Worm (Caenorhabditis elegans): ENCODE results near the gene C54F6.3.

The C54F6.3 gene

DNA sequence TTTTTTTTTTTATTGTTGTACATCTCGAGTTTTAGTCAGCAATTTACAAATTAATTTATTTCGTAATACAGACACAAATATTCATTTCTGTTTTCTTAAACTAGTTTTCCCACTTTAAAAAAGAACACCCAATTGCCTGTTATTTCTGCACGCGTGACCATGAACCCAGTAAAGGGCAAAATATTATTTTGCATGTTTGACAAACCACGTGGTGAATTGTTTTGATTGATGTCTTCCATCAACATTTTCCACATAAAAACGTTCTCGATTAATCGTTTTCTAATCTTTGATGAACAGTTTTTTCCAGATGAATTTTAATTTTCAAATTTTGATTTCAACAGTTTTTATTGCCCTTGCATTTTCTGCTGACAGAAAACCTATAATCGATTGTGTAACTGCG is 7.4 kb upstream of the C54F6.3 start, which contains the start of gene C54F6.18:
Gene C54F6.18, plus strand, starts transcription at position 301 of the 400 bp plus-strand sequence.
- TF ChIP-seq ztf-7 (tag; optimal IDR thresholded peaks at IDR 0.05) = no peak
- TF ChIP-seq sdz-12 (GFP tag; optimal IDR thresholded peaks at IDR 0.05) = no peak
- no peak for TF ChIP-seq T26A8.4 (GFP tag; IDR thresholded peaks at IDR 0.05)
- no peak for TF ChIP-seq rbr-2 (tag; optimal IDR thresholded peaks at IDR 0.05)
- TF ChIP-seq Y5F2A.4 (GFP tag; optimal IDR thresholded peaks at IDR 0.05) = no peak
- TF ChIP-seq nhr-28 (tag; optimal IDR thresholded peaks at IDR 0.05) = no peak
- TF ChIP-seq lin-39 (tag; optimal IDR thresholded peaks at IDR 0.05) = no peak
- TF ChIP-seq F10B5.3 (tag; optimal IDR thresholded peaks at IDR 0.05) = no peak
- TF ChIP-seq daf-16 (GFP tag; optimal IDR thresholded peaks at IDR 0.05) = no peak
- no peak for TF ChIP-seq daf-16 (tag; optimal IDR thresholded peaks at IDR 0.05)
- no peak for TF ChIP-seq mdt-29 (GFP tag; IDR thresholded peaks at IDR 0.05)
- TF ChIP-seq hmg-1.1 (GFP tag; IDR thresholded peaks at IDR 0.05) = no peak

DNA sequence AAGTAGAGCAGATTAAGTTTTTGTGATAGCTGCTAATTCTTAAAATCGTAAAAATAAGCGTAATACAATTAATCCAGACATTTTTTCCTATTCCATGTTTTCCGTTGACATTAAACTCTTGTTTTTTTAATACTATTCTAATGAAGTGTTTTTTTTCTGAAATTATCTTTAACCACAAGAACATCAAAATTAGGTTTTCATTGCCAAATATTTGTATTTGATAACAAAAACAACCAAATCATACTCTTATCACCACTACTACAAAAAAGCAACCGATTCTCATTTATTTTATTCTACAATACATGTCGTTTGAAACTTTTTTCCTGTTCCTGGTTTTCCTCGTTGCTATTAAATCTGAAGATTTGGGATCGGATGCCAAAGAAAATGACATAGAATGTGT is 5.9 kb upstream of the C54F6.3 start, which contains the start of gene C54F6.17:
Gene C54F6.17, plus strand, starts transcription at position 301 of the 400 bp plus-strand sequence.
- TF ChIP-seq snpc-1.2 (GFP tag; IDR thresholded peaks at IDR 0.05) = no peak
- no peak for TF ChIP-seq mes-2 (tag; optimal IDR thresholded peaks at IDR 0.05; ENCODE audit: poor library complexity, severe bottlenecking)
- TF ChIP-seq ces-1 (GFP tag; optimal IDR thresholded peaks at IDR 0.05) = no peak
- TF ChIP-seq jun-1 (tag; optimal IDR thresholded peaks at IDR 0.05) = no peak
- no peak for TF ChIP-seq ctbp-1 (GFP tag; IDR thresholded peaks at IDR 0.05)
- no peak for TF ChIP-seq ceh-28 (tag; optimal IDR thresholded peaks at IDR 0.05)
- TF ChIP-seq arid-1 (GFP tag; conservative IDR thresholded peaks at IDR 0.05) = no peak
- no peak for TF ChIP-seq nhr-77 (tag; optimal IDR thresholded peaks at IDR 0.05)
- TF ChIP-seq nhr-111 (GFP tag; optimal IDR thresholded peaks at IDR 0.05) = no peak
- TF ChIP-seq tag-97 (GFP tag; IDR thresholded peaks at IDR 0.05) = no peak
- no peak for TF ChIP-seq Y75B8A.6 (GFP tag; IDR thresholded peaks at IDR 0.05)
- no peak for TF ChIP-seq vab-7 (GFP tag; IDR thresholded peaks at IDR 0.05)
- TF ChIP-seq egl-43 (GFP tag; IDR thresholded peaks at IDR 0.05) = no peak
- no peak for TF ChIP-seq lim-7 (GFP tag; IDR thresholded peaks at IDR 0.05)
- no peak for TF ChIP-seq lin-15B (tag; optimal IDR thresholded peaks at IDR 0.05)
- no peak for TF ChIP-seq hmg-1.1 (GFP tag; IDR thresholded peaks at IDR 0.05)
- no peak for TF ChIP-seq hlh-11 (tag; optimal IDR thresholded peaks at IDR 0.05)
- no peak for TF ChIP-seq nhr-48 (tag; optimal IDR thresholded peaks at IDR 0.05)
- TF ChIP-seq rbr-2 (tag; optimal IDR thresholded peaks at IDR 0.05) = no peak
- TF ChIP-seq nhr-6 (tag; optimal IDR thresholded peaks at IDR 0.05) = no peak

DNA sequence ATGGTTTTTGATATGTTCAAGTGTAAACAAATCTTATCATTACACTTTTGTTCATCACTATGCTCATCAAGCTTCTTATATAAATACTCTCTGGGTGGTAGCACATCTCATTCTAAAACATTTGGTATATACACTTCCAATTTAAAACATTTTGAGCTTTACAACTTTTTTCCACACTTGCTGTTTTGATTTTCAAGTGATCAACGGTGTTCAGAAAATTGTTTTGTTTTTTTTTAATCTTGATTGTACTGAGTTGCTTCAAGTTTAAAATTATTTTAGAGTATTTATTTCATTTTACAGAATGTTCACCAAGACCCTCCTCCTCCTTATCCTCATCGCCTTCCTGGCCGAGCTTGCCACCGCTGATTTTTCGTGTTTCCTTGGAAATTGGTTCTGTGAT is 4.2 kb upstream of the C54F6.3 start, which contains the start of gene C54F6.5:
Gene C54F6.5, plus strand, starts transcription at position 301 of the 400 bp plus-strand sequence.
- TF ChIP-seq hif-1 (tag; optimal IDR thresholded peaks at IDR 0.05) = no peak
- TF ChIP-seq sdz-12 (GFP tag; optimal IDR thresholded peaks at IDR 0.05) = no peak
- no peak for TF ChIP-seq egl-43 (GFP tag; IDR thresholded peaks at IDR 0.05)
- no peak for TF ChIP-seq ama-1 (optimal IDR thresholded peaks at IDR 0.05)
- TF ChIP-seq F26F4.8 (GFP tag; conservative IDR thresholded peaks at IDR 0.05) = no peak
- no peak for TF ChIP-seq hlh-30 (tag; optimal IDR thresholded peaks at IDR 0.05; ENCODE audit: insufficient read depth)
- TF ChIP-seq Y48G9A.11 (GFP tag; IDR thresholded peaks at IDR 0.05) = no peak
- no peak for TF ChIP-seq nhr-102 (tag; optimal IDR thresholded peaks at IDR 0.05)
- no peak for TF ChIP-seq zfp-2 (tag; optimal IDR thresholded peaks at IDR 0.05)
- TF ChIP-seq attf-4 (tag; optimal IDR thresholded peaks at IDR 0.05) = no peak
- TF ChIP-seq Y105C5A.15 (GFP tag; IDR thresholded peaks at IDR 0.05) = no peak
- TF ChIP-seq unc-62 (GFP tag; optimal IDR thresholded peaks at IDR 0.05 in 1 of 2) = no peak
- no peak for TF ChIP-seq unc-62 (tag; optimal IDR thresholded peaks at IDR 0.05)
- no peak for TF ChIP-seq mxl-3 (GFP tag; optimal IDR thresholded peaks at IDR 0.05)
- TF ChIP-seq D1046.2 (GFP tag; IDR thresholded peaks at IDR 0.05) = no peak
- TF ChIP-seq dmd-6 (GFP tag; IDR thresholded peaks at IDR 0.05) = no peak
- no peak for TF ChIP-seq nhr-237 (tag; optimal IDR thresholded peaks at IDR 0.05)
- TF ChIP-seq lin-15B (tag; optimal IDR thresholded peaks at IDR 0.05) = no peak

Data from whole organism, L4 larva.